Worm (Caenorhabditis elegans): Measurements from ENCODE around the gene lact-6.

- TF ChIP-seq nhr-237 (tag; optimal IDR thresholded peaks at IDR 0.05) (no peak), nhr-76 (tag; optimal IDR thresholded peaks at IDR 0.05) (no peak), nhr-67 (tag; optimal IDR thresholded peaks at IDR 0.05) (no peak), fkh-10 (GFP tag; optimal IDR thresholded peaks at IDR 0.05) (no peak)
Observed at ce11 chrIV:17463108-17463608, 32.0 kb upstream of the lact-6 start, which contains the start of gene F11E6.10.
